Worm (Caenorhabditis elegans) whole organism, L4 larva: Measurements from ENCODE around the gene F08G12.5.

Source experiments
- F49E8.2 ChIP-seq: sonication (generic microtip); optimal IDR thresholded peaks from 2 replicates; lab custom pipeline; 2016; ENCODE audit warnings: missing compliant biosample characterization, mild to moderate bottlenecking, missing genetic modification characterization, borderline replicate concordance
- ceh-32 ChIP-seq: sonication (generic microtip); optimal IDR thresholded peaks from 2 replicates; lab custom pipeline; 2016; ENCODE audit warnings: mild to moderate bottlenecking, missing genetic modification characterization, missing compliant biosample characterization; ENCODE audit not compliant: poor library complexity
- ceh-82 ChIP-seq: sonication (generic microtip); optimal IDR thresholded peaks from 2 replicates; lab custom pipeline; 2017; ENCODE audit warnings: missing biosample characterization, missing genetic modification characterization
- fkh-10 ChIP-seq: fragments of 150-350 bp; optimal IDR thresholded peaks from 2 replicates; lab custom pipeline; 2014; ENCODE audit warnings: missing biosample characterization, missing genetic modification reagents, missing genetic modification characterization
- fos-1 ChIP-seq: fragments of 150-350 bp; optimal IDR thresholded peaks from 2 replicates; lab custom pipeline; 2014; ENCODE audit warnings: missing biosample characterization, missing genetic modification characterization
- madf-9 ChIP-seq: fragments of 200-800 bp; sonication (Bioruptor generic); conservative IDR thresholded peaks from 2 replicates; pipeline ENCODE4 v1.3.6; 2022; ENCODE audit warnings: missing genetic modification reagents, missing genetic modification characterization, missing compliant biosample characterization
- nhr-237 ChIP-seq: sonication (generic microtip); optimal IDR thresholded peaks from 2 replicates; lab custom pipeline; 2017; ENCODE audit warnings: missing biosample characterization, missing genetic modification characterization
- pqm-1 ChIP-seq: sonication (generic microtip); optimal IDR thresholded peaks from 2 replicates; lab custom pipeline; 2017; ENCODE audit warnings: missing biosample characterization, missing genetic modification characterization
- skn-1 ChIP-seq: fragments of 150-350 bp; optimal IDR thresholded peaks from 2 replicates; lab custom pipeline; 2014; ENCODE audit warnings: missing biosample characterization, missing genetic modification characterization
- snpc-4 ChIP-seq: fragments of 150-350 bp; optimal IDR thresholded peaks from 2 replicates; lab custom pipeline; 2014; ENCODE audit warnings: missing biosample characterization, missing genetic modification characterization
- unc-39 ChIP-seq: sonication (generic microtip); optimal IDR thresholded peaks from 2 replicates; lab custom pipeline; 2017; ENCODE audit warnings: missing biosample characterization, missing genetic modification characterization

ce11 chrX:11287617-11288016 lies 22.5 kb downstream of the F08G12.5 start, which contains the start of gene F38B2.4:
- TF ChIP-seq nhr-237 (tag; lab: Kevin White, UChicago) (no peak), skn-1 (no peak), ceh-32 (no peak), unc-39 (tag; lab: Kevin White, UChicago) (no peak), snpc-4 (tag; lab: Kevin White, UChicago) (no peak), ceh-82 (tag; lab: Kevin White, UChicago) (no peak), fos-1 (tag; lab: Kevin White, UChicago) (no peak), madf-9 (GFP tag; lab: Robert Waterston, UW) (no peak), fkh-10 (no peak), pqm-1 (tag; lab: Kevin White, UChicago) (no peak), F49E8.2 (tag; lab: Kevin White, UChicago) (no peak)
